Worm (Caenorhabditis elegans): Measurements from ENCODE around the gene srsx-3.

The srsx-3 gene

ce11 chrV:7893812-7894381 lies 43.2 kb downstream of the srsx-3 start, which contains the start of gene F40A3.6:
Gene F40A3.6 (minus strand): TSS chrV:7893862.
- TF ChIP-seq C06A6.2 (GFP tag; conservative IDR thresholded peaks at IDR 0.05) (no peak), hmg-1.2 (GFP tag; IDR thresholded peaks at IDR 0.05) (peak; percentile 22; the same call in 1 of the 2 replicates), T07F8.4 (tag; optimal IDR thresholded peaks at IDR 0.05) (no peak)

- TF ChIP-seq ztf-18 (tag; optimal IDR thresholded peaks at IDR 0.05): no peak
Observed at ce11 chrV:7891230-7891629, 45.8 kb downstream of the srsx-3 start, which contains the start of gene F40A3.1. Gene F40A3.1 (plus strand): TSS chrV:7891530.

ce11 chrV:7888036-7888435 lies 49.0 kb downstream of the srsx-3 start:
- no peak for TF ChIP-seq F57C9.4 (tag; optimal IDR thresholded peaks at IDR 0.05)
- TF ChIP-seq nhr-80 (tag; optimal IDR thresholded peaks at IDR 0.05): peak; percentile 80
- no peak for TF ChIP-seq ceh-58 (GFP tag; IDR thresholded peaks at IDR 0.05)
- no peak for TF ChIP-seq attf-3 (GFP tag; conservative IDR thresholded peaks at IDR 0.05)
- no peak for TF ChIP-seq snpc-3.4 (tag; optimal IDR thresholded peaks at IDR 0.05)
- TF ChIP-seq ets-4 (GFP tag; optimal IDR thresholded peaks at IDR 0.05): no peak
- no peak for TF ChIP-seq Y79H2A.3 (GFP tag; conservative IDR thresholded peaks at IDR 0.05)
- no peak for TF ChIP-seq F57A8.1 (GFP tag; optimal IDR thresholded peaks at IDR 0.05)
- no peak for TF ChIP-seq fkh-3 (tag; optimal IDR thresholded peaks at IDR 0.05)
- TF ChIP-seq dox-1 (GFP tag; IDR thresholded peaks at IDR 0.05): peak; percentile 67; the same call in 1 of the 2 replicates
- no peak for TF ChIP-seq F39B2.1 (GFP tag; IDR thresholded peaks at IDR 0.05)
- TF ChIP-seq attf-5 (GFP tag; optimal IDR thresholded peaks at IDR 0.05): no peak
- TF ChIP-seq bed-1 (GFP tag; IDR thresholded peaks at IDR 0.05): no peak
- TF ChIP-seq hsf-1 (GFP tag; IDR thresholded peaks at IDR 0.05): no peak
- TF ChIP-seq D2030.7 (GFP tag; IDR thresholded peaks at IDR 0.05): no peak
- no peak for TF ChIP-seq snpc-1.1 (tag; optimal IDR thresholded peaks at IDR 0.05; ENCODE audit: insufficient read depth)
- TF ChIP-seq nfya-2 (GFP tag; IDR thresholded peaks at IDR 0.05): no peak
- no peak for TF ChIP-seq lin-40 (tag; optimal IDR thresholded peaks at IDR 0.05)
- TF ChIP-seq F52B5.7 (tag; optimal IDR thresholded peaks at IDR 0.05): no peak
- TF ChIP-seq B0336.3 (GFP tag; IDR thresholded peaks at IDR 0.05): no peak
- no peak for TF ChIP-seq rec-8 (tag; optimal IDR thresholded peaks at IDR 0.05)
- no peak for TF ChIP-seq snpc-4 (GFP tag; optimal IDR thresholded peaks at IDR 0.05)
- TF ChIP-seq snpc-4 (tag; optimal IDR thresholded peaks at IDR 0.05): peak in 3 of 4 experiments; percentile 34 to 81 (median 49)
